Fruit fly (Drosophila melanogaster) S2 (cell line): ENCODE data around the gene CG4880.

ENCODE experiments used
- CG8478 ChIP-seq: fragments of >200 bp; optimal IDR thresholded peaks from 2 replicates; lab custom pipeline; 2018
- CTCF ChIP-seq, 2 experiments: fragments of >200 bp; optimal IDR thresholded peaks; 2 replicates each; lab custom pipeline; 2018

- TF ChIP-seq CTCF (optimal IDR thresholded peaks at IDR 0.05; lab: Kevin White, UChicago): no peak
- TF ChIP-seq CG8478 (lab: Kevin White, UChicago): no peak
Observed at dm6 chrX:16909886-16910285, 23.3 kb downstream of the CG4880 start.
